Fruit fly (Drosophila melanogaster): ENCODE measurements around the gene CG31909.

CG31909 gene

dm6 chr2L:7265970-7266369 is 8.7 kb downstream of the CG31909 start (continued):
- TF ChIP-seq CG9437 (GFP tag; optimal IDR thresholded peaks at IDR 0.05): no peak
- no peak for TF ChIP-seq gcm2 (GFP tag; optimal IDR thresholded peaks at IDR 0.05)
- peak; percentile 5 for TF ChIP-seq D19A (tag; optimal IDR thresholded peaks at IDR 0.05)
- no peak for TF ChIP-seq disco-r (GFP tag; optimal IDR thresholded peaks at IDR 0.05)
- TF ChIP-seq NC2β (GFP tag; optimal IDR thresholded peaks at IDR 0.05): no peak
- no peak for TF ChIP-seq sens-2 (GFP tag; IDR thresholded peaks at IDR 0.05)
- no peak for TF ChIP-seq vvl (GFP tag; IDR thresholded peaks at IDR 0.05)
- no peak for TF ChIP-seq B-H1 (GFP tag; IDR thresholded peaks at IDR 0.05)
- TF ChIP-seq CG18476 (GFP tag; optimal IDR thresholded peaks at IDR 0.05): no peak
- TF ChIP-seq tap (tag; optimal IDR thresholded peaks at IDR 0.05): peak; percentile 27
- TF ChIP-seq CG4820 (GFP tag; optimal IDR thresholded peaks at IDR 0.05): no peak
- TF ChIP-seq nmo (GFP tag; optimal IDR thresholded peaks at IDR 0.05): peak; percentile 3
- no peak for TF ChIP-seq ERR (GFP tag; optimal IDR thresholded peaks at IDR 0.05)
- TF ChIP-seq CG10543 (GFP tag; optimal IDR thresholded peaks at IDR 0.05): no peak
- no peak for TF ChIP-seq CG33557 (GFP tag; optimal IDR thresholded peaks at IDR 0.05)
- no peak for TF ChIP-seq CG14014 (GFP tag; IDR thresholded peaks at IDR 0.05)
- peak; percentile 34; the same call in 1 of the 2 replicates for TF ChIP-seq CG11696 (GFP tag; IDR thresholded peaks at IDR 0.05)
- TF ChIP-seq CG18599 (GFP tag; optimal IDR thresholded peaks at IDR 0.05): no peak
- no peak for TF ChIP-seq nau (GFP tag; optimal IDR thresholded peaks at IDR 0.05)
- peak; percentile 16 to 35 for TF ChIP-seq dpn (GFP tag; optimal IDR thresholded peaks at IDR 0.05)
- TF ChIP-seq pfk (GFP tag; optimal IDR thresholded peaks at IDR 0.05): no peak
- no peak for TF ChIP-seq CG34422 (GFP tag; IDR thresholded peaks at IDR 0.05)
- TF ChIP-seq CG14050 (GFP tag; IDR thresholded peaks at IDR 0.05): 0 out of 3 replicates have a peak, but pooled peaks have one; percentile 9
- TF ChIP-seq Lpt (GFP tag; optimal IDR thresholded peaks at IDR 0.05): no peak
- no peak for TF ChIP-seq insv (GFP tag; optimal IDR thresholded peaks at IDR 0.05)
- TF ChIP-seq CG8388 (GFP tag; optimal IDR thresholded peaks at IDR 0.05): peak; percentile 57
- TF ChIP-seq bsh (GFP tag; optimal IDR thresholded peaks at IDR 0.05): peak in 1 of 2 experiments; percentile 75
- TF ChIP-seq CG4404 (GFP tag; IDR thresholded peaks at IDR 0.05): no peak
- TF ChIP-seq CG3726 (GFP tag; IDR thresholded peaks at IDR 0.05): no peak
- no peak for TF ChIP-seq pita (GFP tag; optimal IDR thresholded peaks at IDR 0.05)
- no peak for TF ChIP-seq unc-4 (GFP tag; IDR thresholded peaks at IDR 0.05; ENCODE audit: partially characterized antibody)
- no peak for TF ChIP-seq CG4707 (GFP tag; optimal IDR thresholded peaks at IDR 0.05)
- no peak for TF ChIP-seq jing (GFP tag; optimal IDR thresholded peaks at IDR 0.05)
- TF ChIP-seq dan (GFP tag; IDR thresholded peaks at IDR 0.05): no peak
- no peak for TF ChIP-seq Antp (GFP tag; optimal IDR thresholded peaks at IDR 0.05)
- no peak for TF ChIP-seq Ravus (GFP tag; IDR thresholded peaks at IDR 0.05)
- no peak for TF ChIP-seq CG8765 (GFP tag; IDR thresholded peaks at IDR 0.05)
- peak; percentile 4 for TF ChIP-seq Chrac-16 (GFP tag; optimal IDR thresholded peaks at IDR 0.05)
- no peak for TF ChIP-seq CG4730 (GFP tag; IDR thresholded peaks at IDR 0.05)
- peak in 1 of 2 experiments; percentile 43 for TF ChIP-seq eve (GFP tag; optimal IDR thresholded peaks at IDR 0.05)
- no peak for TF ChIP-seq CG16813 (GFP tag; IDR thresholded peaks at IDR 0.05; ENCODE audit: partially characterized antibody)
- no peak for TF ChIP-seq CG14860 (GFP tag; IDR thresholded peaks at IDR 0.05; ENCODE audit: partially characterized antibody)
- no peak for TF ChIP-seq ham (GFP tag; IDR thresholded peaks at IDR 0.05)
- no peak; the same call in 2 of the 3 replicates for TF ChIP-seq CG11695 (GFP tag; IDR thresholded peaks at IDR 0.05)
- TF ChIP-seq Trl (optimal IDR thresholded peaks at IDR 0.05): no peak
- peak; percentile 16 for TF ChIP-seq Trl (GFP tag; optimal IDR thresholded peaks at IDR 0.05)
- TF ChIP-seq maf-S (GFP tag; optimal IDR thresholded peaks at IDR 0.05): no peak
- no peak for TF ChIP-seq CG7928 (GFP tag; optimal IDR thresholded peaks at IDR 0.05)
- no peak for TF ChIP-seq CG13287 (GFP tag; IDR thresholded peaks at IDR 0.05; ENCODE audit: partially characterized antibody)
- TF ChIP-seq CG10462 (GFP tag; optimal IDR thresholded peaks at IDR 0.05): peak; percentile 7
- TF ChIP-seq Fer1 (GFP tag; optimal IDR thresholded peaks at IDR 0.05): no peak
- TF ChIP-seq CG18011 (GFP tag; optimal IDR thresholded peaks at IDR 0.05): no peak
